Fruit fly (Drosophila melanogaster): ENCODE data around the gene Fancl.

DNA sequence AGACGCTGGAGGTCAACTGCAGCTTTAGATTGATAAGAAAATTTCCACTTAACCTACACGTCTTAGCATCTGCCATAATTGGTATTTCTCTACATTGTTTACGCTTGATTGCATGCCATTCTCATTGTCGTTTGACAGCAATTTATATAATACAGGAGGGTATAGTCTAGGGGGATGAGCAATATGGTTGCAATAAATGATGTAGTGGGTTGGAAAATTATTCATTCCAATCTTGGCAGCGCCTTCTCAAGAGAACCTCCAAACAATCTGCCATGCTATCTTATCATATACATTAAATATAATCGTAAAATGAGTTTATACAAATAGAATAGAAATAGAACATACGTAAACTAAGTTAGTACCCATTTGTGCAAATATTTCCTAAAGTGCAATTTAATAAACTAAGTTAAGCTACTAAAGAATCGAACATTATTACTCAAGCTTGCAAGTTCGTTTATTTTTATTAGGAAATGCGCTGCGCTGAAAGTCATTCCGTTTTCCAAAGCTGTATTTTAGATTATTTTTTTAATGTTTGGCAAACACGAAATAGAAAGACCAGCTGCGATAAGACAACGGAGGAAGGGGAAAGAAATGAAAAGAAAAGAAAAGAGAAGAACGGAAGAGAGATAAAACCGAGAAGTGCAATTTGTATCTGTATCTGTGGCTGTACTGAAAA, 25.9 kb upstream of the Fancl start:
- TF ChIP-seq bab1 (GFP tag; optimal IDR thresholded peaks at IDR 0.05) (no peak), Crg-1 (GFP tag; optimal IDR thresholded peaks at IDR 0.05) (no peak), cnc (optimal IDR thresholded peaks at IDR 0.05) (no peak), Mnt (GFP tag; optimal IDR thresholded peaks at IDR 0.05) (no peak), tj (GFP tag; optimal IDR thresholded peaks at IDR 0.05) (no peak), Clk (GFP tag; optimal IDR thresholded peaks at IDR 0.05) (no peak), ovo (GFP tag; optimal IDR thresholded peaks at IDR 0.05) (no peak), CG14711 (tag; optimal IDR thresholded peaks at IDR 0.05) (peak; percentile 0), toe (GFP tag; optimal IDR thresholded peaks at IDR 0.05) (no peak), kay (GFP tag; ENCODE audit: borderline replicate concordance) (peak; percentile 97), CG5204 (GFP tag; optimal IDR thresholded peaks at IDR 0.05) (no peak), pad (GFP tag; optimal IDR thresholded peaks at IDR 0.05) (no peak)

All from whole organism, adult.